Worm (Caenorhabditis elegans): Measurements from ENCODE around the gene col-125.

Gene col-125

DNA sequence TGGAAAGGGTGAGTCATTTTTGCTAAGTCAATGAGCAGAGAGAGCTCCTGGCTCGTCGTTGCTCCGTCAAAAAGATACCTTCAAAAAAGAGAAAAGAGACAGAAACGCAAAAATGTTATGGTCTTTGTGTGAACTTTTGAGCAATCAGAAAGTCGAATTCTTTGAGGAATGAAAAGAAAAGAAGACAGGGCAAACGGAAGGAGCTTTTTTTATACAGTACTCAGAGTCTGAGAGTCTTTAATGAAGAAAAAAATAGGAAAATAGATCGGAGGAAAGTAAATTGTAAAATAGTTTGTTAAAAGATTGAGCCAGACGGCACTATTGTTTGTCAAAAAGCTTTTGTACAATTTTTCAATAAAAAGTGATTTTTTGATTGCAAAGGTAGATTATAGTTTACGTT lies 44.2 kb downstream of the col-125 start:
- TF ChIP-seq pha-4 (GFP tag; IDR thresholded peaks at IDR 0.05) = no peak
- TF ChIP-seq pha-4 (tag; optimal IDR thresholded peaks at IDR 0.05) = peak; percentile 61
- no peak for TF ChIP-seq F10B5.3 (tag; optimal IDR thresholded peaks at IDR 0.05)
- no peak for TF ChIP-seq ztf-11 (tag; optimal IDR thresholded peaks at IDR 0.05)

DNA sequence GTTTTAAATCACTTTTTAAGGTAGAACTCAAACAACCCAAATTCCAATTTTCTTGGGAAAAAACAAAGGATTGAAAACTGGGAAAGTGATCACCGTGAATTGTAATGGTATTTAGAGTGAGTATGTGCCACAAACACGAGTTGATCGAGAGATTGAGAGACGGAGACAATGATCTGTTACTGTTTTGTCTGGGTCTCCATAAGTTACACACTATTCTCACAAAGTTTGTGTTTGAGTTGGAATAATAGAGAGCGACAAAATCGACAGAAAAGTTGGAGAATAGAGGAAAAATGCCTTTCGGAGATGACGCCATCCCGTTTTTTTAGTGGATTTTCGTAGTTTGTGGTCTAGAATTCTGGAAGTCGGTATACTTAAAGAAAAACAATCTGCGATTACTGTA lies 46.0 kb downstream of the col-125 start, which contains the start of gene nhr-7:
Gene nhr-7, minus strand, starts transcription at position 101 of the 400 bp plus-strand sequence.
- TF ChIP-seq nhr-28 (tag; optimal IDR thresholded peaks at IDR 0.05) (no peak), mes-2 (tag; optimal IDR thresholded peaks at IDR 0.05; ENCODE audit: poor library complexity, severe bottlenecking) (no peak), zip-2 (tag; optimal IDR thresholded peaks at IDR 0.05) (no peak), vab-7 (GFP tag; IDR thresholded peaks at IDR 0.05) (no peak), aly-2 (tag; optimal IDR thresholded peaks at IDR 0.05) (no peak), daf-8 (GFP tag; IDR thresholded peaks at IDR 0.05) (no peak), fos-1 (tag; optimal IDR thresholded peaks at IDR 0.05) (no peak), dmd-8 (GFP tag; IDR thresholded peaks at IDR 0.05) (no peak), lin-38 (GFP tag; IDR thresholded peaks at IDR 0.05) (no peak), mep-1 (tag; optimal IDR thresholded peaks at IDR 0.05) (no peak), lin-13 (GFP tag; optimal IDR thresholded peaks at IDR 0.05) (no peak), lin-15B (tag; optimal IDR thresholded peaks at IDR 0.05) (no peak), nhr-42 (GFP tag; IDR thresholded peaks at IDR 0.05) (no peak), skn-1 (tag; optimal IDR thresholded peaks at IDR 0.05) (no peak)

DNA sequence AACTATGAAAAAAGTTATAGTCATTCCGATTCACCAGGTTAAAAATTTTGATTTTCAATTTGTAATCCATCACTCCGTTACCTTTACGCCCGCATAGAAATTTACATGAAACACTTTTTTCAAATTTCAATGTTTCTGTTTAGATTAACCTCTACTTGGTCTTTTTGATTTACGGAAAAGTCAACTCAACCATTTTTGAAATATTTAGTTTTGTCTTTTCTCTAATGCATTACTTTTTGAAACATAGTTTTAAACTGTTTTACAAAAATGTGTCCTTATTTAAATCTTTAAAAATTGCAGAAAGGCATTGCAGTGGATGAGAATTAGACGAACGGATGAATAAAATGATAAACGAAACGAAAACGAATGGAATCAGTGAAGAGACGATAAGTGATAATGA lies 47.8 kb downstream of the col-125 start, which contains the start of gene gtl-2:
Gene gtl-2, plus strand, starts transcription at position 301 of the 400 bp plus-strand sequence.
- TF ChIP-seq ceh-32 (tag; optimal IDR thresholded peaks at IDR 0.05; ENCODE audit: poor library complexity) = no peak
- no peak for TF ChIP-seq hmg-1.1 (GFP tag; IDR thresholded peaks at IDR 0.05)
- TF ChIP-seq egl-27 (tag; optimal IDR thresholded peaks at IDR 0.05) = no peak
- TF ChIP-seq ceh-62 (tag; optimal IDR thresholded peaks at IDR 0.05) = no peak
- TF ChIP-seq lin-15B (tag; optimal IDR thresholded peaks at IDR 0.05) = no peak

DNA sequence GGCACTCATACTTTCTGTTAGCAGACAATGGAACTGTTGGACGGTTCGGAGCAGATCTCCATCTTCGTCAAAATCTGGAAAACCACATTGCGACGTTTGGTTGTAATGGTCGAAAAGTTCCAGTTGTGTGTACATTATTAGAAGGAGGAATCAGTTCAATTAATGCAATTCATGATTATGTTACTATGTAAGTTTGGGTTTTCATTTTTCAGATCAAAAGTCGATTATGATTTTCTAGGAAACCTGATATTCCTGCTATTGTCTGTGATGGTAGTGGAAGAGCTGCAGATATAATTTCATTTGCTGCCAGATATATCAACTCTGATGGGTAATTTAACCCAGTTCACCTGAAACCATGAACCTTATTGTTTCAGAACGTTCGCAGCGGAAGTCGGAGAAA lies 50.7 kb downstream of the col-125 start:
- peak in 1 of 2 experiments; percentile 90 for TF ChIP-seq unc-62 (GFP tag; optimal IDR thresholded peaks at IDR 0.05 in 1 of 2)
- TF ChIP-seq unc-62 (tag; optimal IDR thresholded peaks at IDR 0.05) = no peak
- no peak for TF ChIP-seq dve-1 (tag; optimal IDR thresholded peaks at IDR 0.05; ENCODE audit: insufficient read depth)

Measured in whole organism, L4 larva.